Fruit fly (Drosophila melanogaster): ENCODE data around the gene Ddrgk1.
A peak's percentile ranks its signal among the peaks of the same experiment; 100 is the strongest.

Ddrgk1 gene

DNA sequence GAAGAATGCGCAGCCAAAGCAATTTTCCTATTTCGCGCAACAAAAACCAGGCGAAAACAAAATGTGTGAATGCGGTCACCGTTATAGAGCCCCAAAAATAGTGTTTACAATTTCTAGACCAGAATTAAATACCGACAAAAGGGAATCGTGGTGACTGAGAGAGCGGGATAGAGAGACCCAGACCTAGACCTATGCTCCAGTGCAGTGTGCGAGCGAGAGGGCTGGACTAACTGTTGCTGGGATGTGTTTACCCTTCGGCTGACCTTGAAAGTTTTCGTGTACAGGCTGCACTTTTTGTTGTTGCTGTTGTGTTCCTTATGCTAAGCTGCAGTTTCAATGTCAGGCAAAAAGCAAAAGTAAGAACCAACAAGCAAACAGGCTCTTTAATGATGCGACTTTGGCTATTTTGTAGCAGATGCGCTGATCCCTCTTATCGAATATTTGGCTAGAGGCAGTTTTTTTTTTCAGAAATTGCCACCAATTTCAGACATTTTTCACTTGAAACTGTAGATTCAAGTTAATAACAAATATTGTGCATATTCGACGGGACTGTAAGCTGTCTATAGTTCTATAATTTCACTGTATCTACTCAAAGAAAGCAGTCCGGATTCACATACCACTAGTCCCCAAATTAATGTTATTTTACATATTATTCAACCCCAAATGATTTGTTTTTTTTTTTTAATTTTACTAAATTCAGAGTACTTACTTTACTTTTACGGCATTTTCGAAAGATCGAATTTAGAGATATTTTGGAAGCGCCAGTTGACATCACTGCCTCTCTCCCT, 28.1 kb upstream of the Ddrgk1 start:
- TF ChIP-seq fru (GFP tag; optimal IDR thresholded peaks at IDR 0.05) (peak; percentile 55), psq (GFP tag; optimal IDR thresholded peaks at IDR 0.05) (peak; percentile 64), Hnf4 (GFP tag; optimal IDR thresholded peaks at IDR 0.05) (no peak), dmrt93B (GFP tag; optimal IDR thresholded peaks at IDR 0.05) (peak; percentile 8), h (GFP tag; optimal IDR thresholded peaks at IDR 0.05) (peak; percentile 64), CG9705 (GFP tag; optimal IDR thresholded peaks at IDR 0.05) (peak; percentile 18), Myc (optimal IDR thresholded peaks at IDR 0.05) (peak; percentile 97), jim (GFP tag; optimal IDR thresholded peaks at IDR 0.05) (no peak), rgr (GFP tag; optimal IDR thresholded peaks at IDR 0.05) (peak; percentile 31), br (GFP tag; optimal IDR thresholded peaks at IDR 0.05) (peak; percentile 39), brk (GFP tag; optimal IDR thresholded peaks at IDR 0.05) (no peak), Sp1 (GFP tag; optimal IDR thresholded peaks at IDR 0.05) (peak; percentile 43), woc (GFP tag; optimal IDR thresholded peaks at IDR 0.05) (peak; percentile 89), usp (GFP tag; optimal IDR thresholded peaks at IDR 0.05) (no peak), ey (GFP tag; optimal IDR thresholded peaks at IDR 0.05) (peak; percentile 59), pan (optimal IDR thresholded peaks at IDR 0.05) (no peak), Abd-B (GFP tag; optimal IDR thresholded peaks at IDR 0.05) (no peak), sv (GFP tag; optimal IDR thresholded peaks at IDR 0.05) (peak; percentile 32), HLH106 (tag; optimal IDR thresholded peaks at IDR 0.05) (peak; percentile 24), foxo (GFP tag; optimal IDR thresholded peaks at IDR 0.05) (peak in 1 of 2 experiments; percentile 50), OdsH (GFP tag; optimal IDR thresholded peaks at IDR 0.05) (peak; percentile 36), CrebA (GFP tag; optimal IDR thresholded peaks at IDR 0.05; ENCODE audit: borderline replicate concordance) (no peak)

DNA sequence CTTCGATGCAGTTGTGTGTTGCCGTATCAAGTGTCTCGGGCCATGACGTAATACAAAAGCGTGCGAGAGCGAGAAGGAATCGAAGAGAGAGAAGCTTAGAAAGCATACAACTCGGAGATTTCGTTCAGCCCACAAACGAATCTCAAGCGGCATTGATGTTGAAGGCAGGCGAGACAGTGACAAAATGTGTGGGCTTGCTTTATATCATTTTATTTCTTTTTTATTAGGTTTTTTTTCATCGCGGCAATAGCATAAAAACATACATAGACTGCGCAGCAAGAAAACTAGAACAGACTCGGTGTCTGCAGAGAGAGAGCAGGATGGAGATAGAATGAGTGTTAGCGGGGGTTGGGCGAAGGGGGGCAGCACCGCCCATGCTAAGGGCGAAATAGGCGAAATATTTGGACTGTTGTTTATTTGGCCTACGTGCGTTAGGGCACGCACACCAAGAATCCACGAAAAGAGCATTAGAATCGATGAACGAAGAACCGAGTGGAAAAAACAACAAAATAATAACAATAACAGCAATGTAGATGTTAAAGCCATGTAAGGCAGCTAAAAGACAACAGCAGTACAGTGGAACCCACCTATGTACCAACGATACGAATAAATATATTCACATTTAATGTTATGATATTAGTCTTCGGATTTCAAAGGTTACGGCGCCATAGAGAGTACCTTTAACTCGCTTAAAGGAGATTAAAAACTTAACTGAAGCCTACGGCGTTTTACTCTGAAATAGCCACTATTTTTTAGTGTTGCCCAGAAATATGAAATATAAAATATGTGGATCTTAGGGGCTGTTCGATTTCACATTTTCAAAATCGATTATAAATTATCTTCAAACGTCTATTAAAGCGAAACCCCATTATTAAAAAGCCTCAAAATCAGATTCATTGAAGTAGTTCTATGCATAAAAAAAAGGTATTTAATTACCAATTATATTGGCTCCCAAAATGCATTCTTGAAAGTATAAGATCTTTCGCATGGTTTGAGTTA, 27.2 kb upstream of the Ddrgk1 start:
- TF ChIP-seq Rel (GFP tag; optimal IDR thresholded peaks at IDR 0.05) (no peak), Rel (tag; optimal IDR thresholded peaks at IDR 0.05) (no peak), br (GFP tag; optimal IDR thresholded peaks at IDR 0.05) (no peak), Sp1 (GFP tag; optimal IDR thresholded peaks at IDR 0.05) (no peak), Dfd (GFP tag; optimal IDR thresholded peaks at IDR 0.05) (no peak), GATAd (GFP tag; optimal IDR thresholded peaks at IDR 0.05) (no peak), h (GFP tag; optimal IDR thresholded peaks at IDR 0.05) (no peak), Mio (GFP tag; optimal IDR thresholded peaks at IDR 0.05) (no peak), dl (GFP tag; optimal IDR thresholded peaks at IDR 0.05; ENCODE audit: insufficient read depth in 1 of 2, partially characterized antibody in 2 of 2) (peak in 1 of 2 experiments; percentile 48), rgr (GFP tag; optimal IDR thresholded peaks at IDR 0.05) (no peak), pan (optimal IDR thresholded peaks at IDR 0.05) (no peak), Dif (GFP tag; optimal IDR thresholded peaks at IDR 0.05; ENCODE audit: partially characterized antibody) (peak; percentile 1), CG32264 (GFP tag; optimal IDR thresholded peaks at IDR 0.05) (no peak), Hnf4 (GFP tag; optimal IDR thresholded peaks at IDR 0.05) (no peak), foxo (GFP tag; optimal IDR thresholded peaks at IDR 0.05) (no peak), brk (GFP tag; optimal IDR thresholded peaks at IDR 0.05) (no peak), tai (GFP tag; optimal IDR thresholded peaks at IDR 0.05) (no peak), N (GFP tag; optimal IDR thresholded peaks at IDR 0.05) (no peak), Jra (GFP tag; optimal IDR thresholded peaks at IDR 0.05) (no peak), CG9705 (GFP tag; optimal IDR thresholded peaks at IDR 0.05) (no peak), sv (GFP tag; optimal IDR thresholded peaks at IDR 0.05) (peak; percentile 36), ey (GFP tag; optimal IDR thresholded peaks at IDR 0.05) (no peak), lola (GFP tag; optimal IDR thresholded peaks at IDR 0.05) (no peak), Abd-B (GFP tag; optimal IDR thresholded peaks at IDR 0.05) (no peak), HLH106 (tag; optimal IDR thresholded peaks at IDR 0.05) (peak; percentile 16), CrebA (GFP tag; optimal IDR thresholded peaks at IDR 0.05; ENCODE audit: borderline replicate concordance) (no peak), dmrt93B (GFP tag; optimal IDR thresholded peaks at IDR 0.05) (no peak), Hr83 (GFP tag; optimal IDR thresholded peaks at IDR 0.05; ENCODE audit: poor library complexity, severe bottlenecking) (no peak), usp (GFP tag; optimal IDR thresholded peaks at IDR 0.05) (no peak), fru (GFP tag; optimal IDR thresholded peaks at IDR 0.05) (no peak), Myc (optimal IDR thresholded peaks at IDR 0.05) (no peak), sage (GFP tag; optimal IDR thresholded peaks at IDR 0.05) (no peak), Vsx2 (GFP tag; optimal IDR thresholded peaks at IDR 0.05; ENCODE audit: partially characterized antibody) (no peak), dsf (GFP tag; optimal IDR thresholded peaks at IDR 0.05; ENCODE audit: borderline replicate concordance) (no peak), woc (GFP tag; optimal IDR thresholded peaks at IDR 0.05) (peak; percentile 21), OdsH (GFP tag; optimal IDR thresholded peaks at IDR 0.05) (no peak)
